Fruit fly (Drosophila melanogaster): ENCODE measurements around the gene Or65c.

DNA sequence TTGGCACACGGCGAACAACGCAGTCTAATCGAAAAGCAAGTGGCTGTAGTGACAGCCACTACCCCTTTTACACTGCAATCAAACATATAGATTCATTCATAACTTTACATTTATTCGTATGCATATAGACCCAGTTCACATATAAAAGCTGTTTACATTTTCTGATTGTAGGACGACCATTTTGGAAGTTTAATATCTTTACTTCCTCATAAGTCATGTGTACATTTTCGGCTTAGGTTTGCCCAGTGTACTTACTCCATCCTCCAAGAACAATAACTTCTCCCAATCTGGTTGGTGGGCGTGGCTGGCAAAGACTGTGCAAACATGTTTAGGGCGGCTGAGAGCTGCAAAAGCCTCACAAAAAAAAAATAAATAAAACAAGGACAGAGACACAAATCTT, 10.9 kb downstream of the Or65c start:
- no peak for TF ChIP-seq Dll (optimal IDR thresholded peaks at IDR 0.05)
- no peak for TF ChIP-seq CG8478 (optimal IDR thresholded peaks at IDR 0.05)
- TF ChIP-seq psq (optimal IDR thresholded peaks at IDR 0.05) = no peak
- no peak for TF ChIP-seq pan (optimal IDR thresholded peaks at IDR 0.05)
- TF ChIP-seq EcR (GFP tag; optimal IDR thresholded peaks at IDR 0.05) = no peak

Measured in whole organism.